Worm (Caenorhabditis elegans) whole organism, L2 larva: ENCODE data around the gene ZK380.2.

Source experiments
- F13H6.1 ChIP-seq: sonication (generic microtip); optimal IDR thresholded peaks from 2 replicates; lab custom pipeline; 2016; ENCODE audit warnings: missing genetic modification characterization, missing compliant biosample characterization
- skn-1 ChIP-seq: sonication (generic microtip); optimal IDR thresholded peaks from 2 replicates; lab custom pipeline; 2017; ENCODE audit warnings: missing biosample characterization, missing genetic modification characterization
- snpc-4 ChIP-seq: fragments of 150-350 bp; optimal IDR thresholded peaks from 2 replicates; lab custom pipeline; 2014; ENCODE audit warnings: missing biosample characterization, missing genetic modification characterization
- unc-62 ChIP-seq: fragments of 150-350 bp; optimal IDR thresholded peaks from 2 replicates; lab custom pipeline; 2014; ENCODE audit warnings: missing biosample characterization, missing genetic modification reagents, missing genetic modification characterization
- ztf-11 ChIP-seq: sonication (generic microtip); optimal IDR thresholded peaks from 2 replicates; lab custom pipeline; 2017; ENCODE audit warnings: missing biosample characterization, missing genetic modification characterization
- ztf-4 ChIP-seq: fragments of 150-350 bp; optimal IDR thresholded peaks from 2 replicates; lab custom pipeline; 2014; ENCODE audit warnings: missing biosample characterization, missing genetic modification characterization

DNA sequence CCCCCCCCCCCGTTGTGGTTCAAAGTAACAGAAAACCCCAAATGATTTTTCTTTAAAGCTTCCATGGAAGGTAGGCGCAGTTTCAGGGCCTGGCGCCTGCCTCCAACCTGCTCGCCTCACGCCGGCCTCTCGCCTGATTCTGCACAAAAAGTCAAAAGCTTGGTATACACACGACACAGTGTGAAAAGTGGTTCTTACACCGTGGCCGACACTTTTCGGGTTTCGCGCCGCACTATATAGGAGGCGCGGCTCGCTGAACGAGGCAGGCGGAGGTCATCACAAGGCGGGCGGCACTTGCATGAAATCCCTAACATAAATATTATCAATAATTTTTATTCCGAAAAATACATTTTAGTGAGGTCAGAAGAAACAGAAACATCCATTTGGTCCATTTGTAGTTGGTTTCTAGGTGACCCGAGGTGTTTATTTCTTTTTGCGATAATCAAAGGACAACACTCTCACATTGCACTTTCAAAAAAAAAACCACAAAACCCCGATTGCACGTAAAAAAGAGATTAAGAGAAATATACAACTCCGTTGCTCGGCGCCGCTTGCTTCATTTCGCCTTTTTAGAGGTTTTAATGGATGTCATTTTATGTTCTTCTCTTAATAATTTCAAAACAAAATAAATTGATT lies at the start of gene ZK380.2:
- no peak for TF ChIP-seq F13H6.1
- TF ChIP-seq ztf-11 (tag; lab: Kevin White, UChicago): no peak
- TF ChIP-seq unc-62 (GFP tag; lab: Kevin White, UChicago): no peak
- no peak for TF ChIP-seq snpc-4 (tag; lab: Kevin White, UChicago)
- TF ChIP-seq ztf-4 (tag; lab: Kevin White, UChicago): no peak
- TF ChIP-seq skn-1 (tag; lab: Kevin White, UChicago): no peak
